Worm (Caenorhabditis elegans): ENCODE measurements around the gene cnt-2.

DNA sequence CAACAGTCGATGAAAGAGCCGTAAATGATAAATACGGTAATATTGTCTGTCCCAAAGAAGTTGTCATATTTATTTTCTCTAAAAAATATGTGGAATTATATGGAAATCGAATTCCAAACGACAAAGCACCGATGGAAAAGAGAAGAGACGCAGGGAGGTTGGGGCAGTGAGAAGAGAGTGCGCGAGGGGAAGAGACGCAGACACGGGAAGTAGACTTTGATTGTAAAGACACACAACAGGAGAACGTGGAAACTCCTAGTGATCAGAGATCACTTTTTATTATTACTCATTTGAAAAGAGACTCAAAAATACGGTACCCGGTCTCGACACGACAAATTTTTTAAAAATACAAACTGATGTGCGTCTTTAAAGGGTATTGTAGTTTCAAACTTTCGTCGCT lies 26.5 kb upstream of the cnt-2 start:
- TF ChIP-seq egl-27 (tag; optimal IDR thresholded peaks at IDR 0.05) (no peak), nhr-76 (tag; optimal IDR thresholded peaks at IDR 0.05) (no peak), ama-1 (optimal IDR thresholded peaks at IDR 0.05) (no peak), mdl-1 (tag; optimal IDR thresholded peaks at IDR 0.05) (peak in 1 of 2 experiments; percentile 58), lin-15B (tag; optimal IDR thresholded peaks at IDR 0.05) (no peak), ztf-11 (tag; optimal IDR thresholded peaks at IDR 0.05) (no peak), aly-2 (tag; optimal IDR thresholded peaks at IDR 0.05) (no peak), mef-2 (tag; optimal IDR thresholded peaks at IDR 0.05) (no peak), unc-62 (GFP tag; optimal IDR thresholded peaks at IDR 0.05) (no peak), ceh-63 (GFP tag; optimal IDR thresholded peaks at IDR 0.05) (no peak), efl-3 (GFP tag; optimal IDR thresholded peaks at IDR 0.05) (no peak), ztf-4 (tag; optimal IDR thresholded peaks at IDR 0.05) (no peak), nhr-12 (tag; optimal IDR thresholded peaks at IDR 0.05) (no peak)
